Worm (Caenorhabditis elegans) whole organism, young adult: ENCODE results near the gene clec-165.

Experiments used
- F57C9.4 ChIP-seq: sonication (generic microtip); optimal IDR thresholded peaks from 2 replicates; lab custom pipeline; 2017; ENCODE audit warnings: mild to moderate bottlenecking, missing genetic modification characterization, missing compliant biosample characterization
- ama-1 ChIP-seq, 3 experiments: fragments of 150-350 bp in 1 of 3; sonication (generic microtip) in 2 of 3; optimal IDR thresholded peaks; 2 replicates each; lab custom pipeline; 2014 to 2018; ENCODE audit warnings: missing biosample characterization in 2 of 3, missing genetic modification characterization in 2 of 3, missing genetic modification reagents in 2 of 3
- bed-2 ChIP-seq: fragments of 200-800 bp; sonication (Bioruptor generic); IDR thresholded peaks from 2 replicates; pipeline ENCODE4 v1.3.6; 2022; ENCODE audit warnings: missing genetic modification reagents, missing genetic modification characterization, missing compliant biosample characterization
- efl-1 ChIP-seq: fragments of 150-350 bp; optimal IDR thresholded peaks from 2 replicates; lab custom pipeline; 2014; ENCODE audit warnings: missing biosample characterization, missing genetic modification reagents, missing genetic modification characterization
- hrde-1 ChIP-seq: sonication (generic microtip); optimal IDR thresholded peaks from 2 replicates; lab custom pipeline; 2016; ENCODE audit warnings: missing genetic modification characterization, mild to moderate bottlenecking, missing compliant biosample characterization, moderate library complexity, missing genotype, missing genetic modification reagents, borderline replicate concordance
- lin-26 ChIP-seq: fragments of 200-800 bp; sonication (Bioruptor generic); IDR thresholded peaks from 2 replicates; pipeline ENCODE4 v1.3.6; 2022; ENCODE audit warnings: missing genetic modification reagents, missing genetic modification characterization, missing compliant biosample characterization
- lin-40 ChIP-seq: sonication (generic microtip); optimal IDR thresholded peaks from 2 replicates; lab custom pipeline; 2016; ENCODE audit warnings: missing genetic modification characterization, mild to moderate bottlenecking, missing compliant biosample characterization, missing genotype, missing genetic modification reagents
- lsy-27 ChIP-seq: sonication (generic microtip); optimal IDR thresholded peaks from 2 replicates; lab custom pipeline; 2017; ENCODE audit warnings: missing genetic modification characterization, mild to moderate bottlenecking, missing compliant biosample characterization, antibody characterized with exemption, missing genotype, borderline replicate concordance; ENCODE audit not compliant: insufficient read depth
- nhr-120 ChIP-seq: fragments of 200-800 bp; sonication (Bioruptor generic); IDR thresholded peaks from 2 replicates; pipeline ENCODE4 v1.3.6; 2022; ENCODE audit warnings: missing genetic modification characterization, missing compliant biosample characterization
- pha-4 ChIP-seq: fragments of 150-350 bp; sonication (generic microtip); optimal IDR thresholded peaks from 2 replicates; lab custom pipeline; 2014; ENCODE audit warnings: missing biosample characterization, missing genetic modification reagents, missing genetic modification characterization
- unc-62 ChIP-seq: fragments of 150-350 bp; optimal IDR thresholded peaks from 2 replicates; lab custom pipeline; 2014; ENCODE audit warnings: missing biosample characterization, missing genetic modification reagents, missing genetic modification characterization

DNA sequence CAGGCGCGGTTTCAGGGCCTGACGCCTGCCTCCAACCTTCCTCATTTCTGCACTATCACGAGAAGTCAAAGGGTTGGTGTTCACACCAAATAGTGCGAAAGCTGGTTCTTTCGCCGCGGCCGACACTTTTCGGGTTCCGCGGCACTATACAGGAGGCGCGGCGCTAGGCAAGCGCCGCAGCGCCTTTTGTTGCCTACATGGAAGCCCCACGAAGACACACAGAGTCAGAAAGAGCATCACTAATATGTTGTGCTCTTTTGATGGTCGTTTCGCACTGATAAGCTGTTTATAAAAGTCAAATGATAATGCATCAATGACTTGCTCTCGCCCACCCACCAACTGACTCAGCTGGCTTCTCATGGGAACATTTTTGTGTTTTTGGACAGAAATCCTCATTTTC is 34.8 kb downstream of the clec-165 start:
- TF ChIP-seq ama-1 (optimal IDR thresholded peaks at IDR 0.05; lab: Kevin White, UChicago) (no peak), ama-1 (GFP tag; optimal IDR thresholded peaks at IDR 0.05; lab: Kevin White, UChicago) (no peak), efl-1 (GFP tag; lab: Kevin White, UChicago) (no peak), lin-26 (GFP tag; lab: Robert Waterston, UW) (no peak), lin-40 (tag; lab: Kevin White, UChicago) (no peak), bed-2 (no peak), pha-4 (no peak), lsy-27 (tag; lab: Kevin White, UChicago) (no peak), hrde-1 (tag; lab: Kevin White, UChicago) (no peak), F57C9.4 (tag; lab: Kevin White, UChicago) (no peak), nhr-120 (GFP tag; lab: Robert Waterston, UW) (no peak), unc-62 (GFP tag; lab: Kevin White, UChicago) (no peak)
